Worm (Caenorhabditis elegans) whole organism, late embryonic: ENCODE measurements around the gene K11D12.12.

Source experiments
- K09A11.1 ChIP-seq: sonication (generic microtip); optimal IDR thresholded peaks from 2 replicates; lab custom pipeline; 2017; ENCODE audit warnings: antibody characterized with exemption, mild to moderate bottlenecking, missing genetic modification characterization, missing compliant biosample characterization; ENCODE audit not compliant: insufficient read depth
- Y22D7AL.16 ChIP-seq: sonication (generic microtip); optimal IDR thresholded peaks from 2 replicates; lab custom pipeline; 2016; ENCODE audit warnings: missing genetic modification characterization, missing compliant biosample characterization
- ceh-2 ChIP-seq: sonication (generic microtip); optimal IDR thresholded peaks from 2 replicates; lab custom pipeline; 2016; ENCODE audit warnings: missing genotype, missing genetic modification characterization, missing compliant biosample characterization
- ceh-9 ChIP-seq: sonication (generic microtip); optimal IDR thresholded peaks from 2 replicates; lab custom pipeline; 2016; ENCODE audit warnings: mild to moderate bottlenecking, missing genetic modification characterization, inconsistent platforms, missing compliant biosample characterization
- dmd-4 ChIP-seq: sonication (generic microtip); optimal IDR thresholded peaks from 2 replicates; lab custom pipeline; 2016; ENCODE audit warnings: borderline replicate concordance, missing genetic modification characterization, missing compliant biosample characterization
- ets-4 ChIP-seq: sonication (generic microtip); optimal IDR thresholded peaks from 2 replicates; lab custom pipeline; 2016; ENCODE audit warnings: missing genetic modification characterization, missing compliant biosample characterization
- eyg-1 ChIP-seq: sonication (generic microtip); optimal IDR thresholded peaks from 2 replicates; lab custom pipeline; 2016; ENCODE audit warnings: missing genotype, missing genetic modification characterization, missing compliant biosample characterization
- fkh-10 ChIP-seq: fragments of 150-350 bp; optimal IDR thresholded peaks from 2 replicates; lab custom pipeline; 2014; ENCODE audit warnings: missing biosample characterization, missing genetic modification reagents, missing genetic modification characterization
- hlh-13 ChIP-seq: fragments of 200-800 bp; sonication (Bioruptor generic); optimal IDR thresholded peaks from 2 replicates; lab custom pipeline; 2018; ENCODE audit warnings: mild to moderate bottlenecking, missing genetic modification characterization, missing compliant biosample characterization
- odd-2 ChIP-seq: sonication (generic microtip); optimal IDR thresholded peaks from 2 replicates; lab custom pipeline; 2017; ENCODE audit warnings: antibody characterized with exemption, mild to moderate bottlenecking, missing genetic modification characterization, missing compliant biosample characterization
- unc-55 ChIP-seq: sonication (generic microtip); optimal IDR thresholded peaks from 2 replicates; lab custom pipeline; 2017; ENCODE audit warnings: missing biosample characterization, missing genetic modification reagents, missing genetic modification characterization
- unc-86 ChIP-seq: sonication (generic microtip); optimal IDR thresholded peaks from 2 replicates; lab custom pipeline; 2016; ENCODE audit warnings: missing genetic modification characterization, missing compliant biosample characterization

DNA sequence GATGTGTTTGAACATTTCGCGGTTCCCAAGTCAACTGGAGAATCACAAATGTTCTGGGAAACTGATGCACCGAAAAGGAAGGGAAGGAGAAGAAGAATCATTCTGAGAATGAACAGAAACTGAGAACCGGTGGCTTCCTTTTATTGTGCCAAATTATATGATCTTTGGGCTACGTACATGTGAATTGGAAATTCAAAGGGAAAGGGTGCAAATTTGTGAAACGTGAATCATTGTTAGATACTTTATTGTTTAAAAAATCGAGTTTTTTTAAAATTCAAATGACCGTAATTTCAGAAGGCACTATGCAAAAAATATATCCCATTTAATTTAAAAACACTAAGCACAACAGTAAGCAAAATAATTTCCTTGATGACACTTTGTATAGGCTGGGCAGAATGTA is 17.0 kb upstream of the K11D12.12 start, which contains the start of gene K11D12.6:
- no peak for TF ChIP-seq eyg-1 (tag; lab: Kevin White, UChicago)
- no peak for TF ChIP-seq unc-55
- TF ChIP-seq ets-4 (tag; lab: Kevin White, UChicago), result no peak
- no peak for TF ChIP-seq unc-86 (tag; lab: Kevin White, UChicago)
- no peak for TF ChIP-seq ceh-2 (tag; lab: Kevin White, UChicago)
- no peak for TF ChIP-seq odd-2
- TF ChIP-seq hlh-13 (GFP tag; lab: Kevin White, UChicago), result no peak
- no peak for TF ChIP-seq dmd-4 (tag; lab: Kevin White, UChicago)
- TF ChIP-seq K09A11.1, result no peak
- no peak for TF ChIP-seq Y22D7AL.16 (tag; lab: Kevin White, UChicago)
- TF ChIP-seq fkh-10 (GFP tag; lab: Kevin White, UChicago), result no peak
- TF ChIP-seq ceh-9 (tag; lab: Kevin White, UChicago), result no peak
